Worm (Caenorhabditis elegans) whole organism, late embryonic: ENCODE results near the gene slc-28.1.

Experiments
- ama-1 ChIP-seq: fragments of 150-350 bp; optimal IDR thresholded peaks from 2 replicates; lab custom pipeline; 2014
- ceh-31 ChIP-seq: sonication (generic microtip); optimal IDR thresholded peaks from 2 replicates; lab custom pipeline; 2016; ENCODE audit warnings: missing genetic modification characterization, missing compliant biosample characterization
- hlh-8 ChIP-seq: sonication (generic microtip); optimal IDR thresholded peaks from 2 replicates; lab custom pipeline; 2016; ENCODE audit warnings: missing genotype, missing genetic modification characterization, missing compliant biosample characterization

DNA sequence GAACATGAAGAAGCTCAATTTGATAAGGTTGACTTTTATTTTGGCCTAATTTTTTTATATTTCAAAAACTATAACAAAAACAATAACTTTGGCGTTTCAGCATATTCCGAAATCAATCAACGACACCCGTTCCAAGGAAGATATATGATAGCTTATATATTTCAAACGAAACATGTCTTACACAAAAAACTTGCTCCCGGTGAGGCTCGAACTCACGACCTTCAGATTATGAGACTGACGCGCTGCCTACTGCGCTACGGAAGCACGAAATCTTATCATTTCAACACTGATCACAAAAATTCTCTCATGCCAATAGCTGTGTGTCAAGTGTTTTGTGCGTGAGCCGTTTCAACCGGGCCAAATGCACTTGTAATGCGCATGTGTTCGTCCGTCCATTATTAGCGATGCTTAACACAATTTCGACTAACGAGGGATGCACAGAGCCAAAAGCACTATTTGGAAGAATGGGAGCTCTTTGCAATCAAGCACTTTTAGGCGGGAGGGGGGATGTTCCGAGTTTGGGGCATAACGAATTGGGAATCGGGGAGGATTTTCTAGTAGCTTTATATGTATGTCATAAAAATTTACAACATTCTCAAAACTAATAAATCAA is 8.4 kb upstream of the slc-28.1 start:
- TF ChIP-seq hlh-8 (tag; lab: Kevin White, UChicago) (no peak), ceh-31 (no peak), ama-1 (lab: Kevin White, UChicago) (no peak)
